Fruit fly (Drosophila melanogaster) whole organism, embryonic: ENCODE measurements around the gene hob.

Experiments
- Adf1 ChIP-seq: fragments of 200-800 bp; sonication (Bioruptor generic); IDR thresholded peaks from 2 replicates; pipeline ENCODE4 v1.3.6; 2022; ENCODE audit warnings: missing biosample characterization, missing genetic modification characterization
- CG10959 ChIP-seq: fragments of 200-800 bp; sonication (Bioruptor generic); IDR thresholded peaks from 2 replicates; pipeline ENCODE4 v1.3.6; 2022; ENCODE audit warnings: missing biosample characterization, missing genetic modification characterization
- CG12744 ChIP-seq: fragments of 200-800 bp; sonication (Bioruptor generic); optimal IDR thresholded peaks from 2 replicates; lab custom pipeline; 2016; ENCODE audit warnings: missing biosample characterization, missing genetic modification characterization
- CG13775 ChIP-seq: fragments of 200-800 bp; sonication (Bioruptor generic); optimal IDR thresholded peaks from 3 replicates; lab custom pipeline; 2017; ENCODE audit warnings: missing biosample characterization, mild to moderate bottlenecking, missing genetic modification characterization
- CG31365 ChIP-seq: fragments of 200-800 bp; sonication (Bioruptor generic); optimal IDR thresholded peaks from 2 replicates; lab custom pipeline; 2018; ENCODE audit warnings: missing biosample characterization, mild to moderate bottlenecking, missing genetic modification characterization
- CG4424 ChIP-seq: fragments of 200-800 bp; sonication (Bioruptor generic); optimal IDR thresholded peaks from 3 replicates; lab custom pipeline; 2016; ENCODE audit warnings: missing biosample characterization, missing genetic modification characterization
- CG4730 ChIP-seq: fragments of 200-800 bp; sonication (Bioruptor generic); IDR thresholded peaks from 2 replicates; pipeline ENCODE4 v1.3.6; 2022; ENCODE audit warnings: missing biosample characterization, missing genetic modification characterization
- CG4820 ChIP-seq: fragments of 200-800 bp; sonication (Bioruptor generic); optimal IDR thresholded peaks from 3 replicates; lab custom pipeline; 2016; ENCODE audit warnings: missing biosample characterization, missing genetic modification characterization
- CG4854 ChIP-seq: fragments of 200-800 bp; sonication (Bioruptor generic); optimal IDR thresholded peaks from 2 replicates; lab custom pipeline; 2016; ENCODE audit warnings: missing biosample characterization, missing genetic modification characterization, inconsistent platforms
- CG6654 ChIP-seq: fragments of 200-800 bp; sonication (Bioruptor generic); optimal IDR thresholded peaks from 2 replicates; lab custom pipeline; 2017; ENCODE audit warnings: missing biosample characterization, mild to moderate bottlenecking, missing genetic modification characterization
- CG7372 ChIP-seq: fragments of 200-800 bp; sonication (Bioruptor generic); IDR thresholded peaks from 2 replicates; pipeline ENCODE4 v1.3.6; 2022; ENCODE audit warnings: missing biosample characterization, missing genetic modification characterization
- CG7839 ChIP-seq: fragments of 200-800 bp; sonication (Bioruptor generic); optimal IDR thresholded peaks from 3 replicates; lab custom pipeline; 2018; ENCODE audit warnings: missing biosample characterization, mild to moderate bottlenecking, missing genetic modification characterization, moderate library complexity
- CG7987 ChIP-seq: fragments of 200-800 bp; sonication (Bioruptor generic); optimal IDR thresholded peaks from 2 replicates; lab custom pipeline; 2018; ENCODE audit warnings: missing biosample characterization, mild to moderate bottlenecking, missing genetic modification characterization, moderate library complexity
- CG8359 ChIP-seq: fragments of 200-800 bp; sonication (Bioruptor generic); optimal IDR thresholded peaks from 2 replicates; lab custom pipeline; 2017; ENCODE audit warnings: missing biosample characterization, mild to moderate bottlenecking, missing genetic modification characterization, borderline replicate concordance
- CG8388 ChIP-seq: fragments of 200-800 bp; sonication (Bioruptor generic); optimal IDR thresholded peaks from 2 replicates; lab custom pipeline; 2019; ENCODE audit warnings: missing biosample characterization, mild to moderate bottlenecking, missing genetic modification characterization, moderate library complexity
- CG8765 ChIP-seq: fragments of 200-800 bp; sonication (Bioruptor generic); IDR thresholded peaks from 2 replicates; pipeline ENCODE4 v1.3.6; 2022; ENCODE audit warnings: missing biosample characterization, missing genetic modification characterization
- CG9727 ChIP-seq: fragments of 200-800 bp; sonication (Bioruptor generic); optimal IDR thresholded peaks from 3 replicates; lab custom pipeline; 2017; ENCODE audit warnings: missing biosample characterization, mild to moderate bottlenecking, missing genetic modification characterization
- CG9932 ChIP-seq: fragments of 200-800 bp; sonication (Bioruptor generic); IDR thresholded peaks from 2 replicates; pipeline ENCODE4 v1.3.6; 2022; ENCODE audit warnings: missing biosample characterization, missing genetic modification characterization
- Dek ChIP-seq: fragments of 200-800 bp; sonication (Bioruptor generic); optimal IDR thresholded peaks from 3 replicates; lab custom pipeline; 2019; ENCODE audit warnings: missing biosample characterization, mild to moderate bottlenecking, missing genetic modification characterization, moderate library complexity
- Dll ChIP-seq: fragments of 200-800 bp; sonication (Bioruptor generic); IDR thresholded peaks from 4 replicates; pipeline ENCODE4 v1.3.6; 2022; ENCODE audit warnings: missing biosample characterization, missing genetic modification characterization; ENCODE audit not compliant: partially characterized antibody
- HLH3B ChIP-seq: fragments of 200-800 bp; sonication (Bioruptor generic); IDR thresholded peaks from 2 replicates; pipeline ENCODE4 v1.3.6; 2022; ENCODE audit warnings: missing biosample characterization, missing genetic modification characterization
- Hmr ChIP-seq: fragments of 200-800 bp; sonication (Bioruptor generic); optimal IDR thresholded peaks from 3 replicates; lab custom pipeline; 2017; ENCODE audit warnings: mild to moderate bottlenecking, missing biosample characterization, missing genetic modification reagents, missing genetic modification characterization
- MBD-R2 ChIP-seq: fragments of 200-800 bp; sonication (Bioruptor generic); IDR thresholded peaks from 2 replicates; pipeline ENCODE4 v1.3.6; 2022; ENCODE audit warnings: missing biosample characterization, missing genetic modification characterization
- Nf-YA ChIP-seq: fragments of 200-800 bp; sonication (Bioruptor generic); IDR thresholded peaks from 2 replicates; pipeline ENCODE4 v1.3.6; 2022; ENCODE audit warnings: missing biosample characterization, missing genetic modification characterization
- Oaz ChIP-seq: fragments of 200-800 bp; sonication (Bioruptor generic); IDR thresholded peaks from 2 replicates; pipeline ENCODE4 v1.3.6; 2022; ENCODE audit warnings: missing biosample characterization, missing genetic modification characterization
- Ravus ChIP-seq: fragments of 200-800 bp; sonication (Bioruptor generic); IDR thresholded peaks from 2 replicates; pipeline ENCODE4 v1.3.6; 2022; ENCODE audit warnings: missing biosample characterization, missing genetic modification characterization
- Sin3A ChIP-seq: fragments of >200 bp; optimal IDR thresholded peaks from 2 replicates; lab custom pipeline; 2018
- Trl ChIP-seq, 3 experiments: fragments of >200 bp in 2 of 3; fragments of 200-800 bp in 1 of 3; sonication (Bioruptor generic) in 1 of 3; optimal IDR thresholded peaks; 2 replicates in 1 of 3; 3 replicates in 2 of 3; lab custom pipeline; 2016 to 2017; ENCODE audit warnings: missing biosample characterization in 1 of 3, missing genetic modification characterization in 1 of 3
- ash1 ChIP-seq: fragments of 200-800 bp; sonication (Bioruptor generic); optimal IDR thresholded peaks from 2 replicates; lab custom pipeline; 2018; ENCODE audit warnings: missing biosample characterization, mild to moderate bottlenecking, missing genetic modification characterization
- ato ChIP-seq: fragments of 200-800 bp; sonication (Bioruptor generic); IDR thresholded peaks from 2 replicates; pipeline ENCODE4 v1.3.6; 2022; ENCODE audit warnings: missing biosample characterization, missing genetic modification characterization; ENCODE audit not compliant: partially characterized antibody
- bbx ChIP-seq: fragments of 200-800 bp; sonication (Bioruptor generic); IDR thresholded peaks from 2 replicates; pipeline ENCODE4 v1.3.6; 2022; ENCODE audit warnings: missing biosample characterization, missing genetic modification characterization; ENCODE audit not compliant: partially characterized antibody
- bcd ChIP-seq: fragments of 200-800 bp; sonication (Bioruptor generic); optimal IDR thresholded peaks from 2 replicates; lab custom pipeline; 2017; ENCODE audit warnings: missing biosample characterization, mild to moderate bottlenecking, missing genetic modification characterization
- bigmax ChIP-seq: fragments of 200-800 bp; sonication (Bioruptor generic); optimal IDR thresholded peaks from 2 replicates; lab custom pipeline; 2018; ENCODE audit warnings: missing biosample characterization, mild to moderate bottlenecking, missing genetic modification characterization
- cato ChIP-seq: fragments of 200-800 bp; sonication (Bioruptor generic); optimal IDR thresholded peaks from 2 replicates; lab custom pipeline; 2016; ENCODE audit warnings: missing biosample characterization, missing genetic modification characterization, borderline replicate concordance
- chif ChIP-seq, 2 experiments: fragments of 200-800 bp; sonication (Bioruptor generic); optimal IDR thresholded peaks; 3 replicates each; lab custom pipeline; 2016; ENCODE audit warnings: missing biosample characterization in 2 of 2, missing genetic modification characterization in 2 of 2
- corto ChIP-seq: fragments of 200-800 bp; sonication (Bioruptor generic); optimal IDR thresholded peaks from 2 replicates; lab custom pipeline; 2016; ENCODE audit warnings: missing biosample characterization, mild to moderate bottlenecking, missing genetic modification characterization, moderate library complexity
- fd3F ChIP-seq: fragments of 200-800 bp; sonication (Bioruptor generic); optimal IDR thresholded peaks from 2 replicates; lab custom pipeline; 2018; ENCODE audit warnings: missing biosample characterization, mild to moderate bottlenecking, missing genetic modification characterization, moderate library complexity
- gsb ChIP-seq: fragments of 200-800 bp; sonication (Bioruptor generic); IDR thresholded peaks from 2 replicates; pipeline ENCODE4 v1.3.6; 2022; ENCODE audit warnings: missing biosample characterization, missing genetic modification characterization
- gt ChIP-seq: fragments of 200-800 bp; sonication (Bioruptor generic); IDR thresholded peaks from 2 replicates; pipeline ENCODE4 v1.3.6; 2022; ENCODE audit warnings: missing biosample characterization, missing genetic modification characterization
- hth ChIP-seq: fragments of >200 bp; optimal IDR thresholded peaks from 2 replicates; lab custom pipeline; 2017; ENCODE audit warnings: inconsistent platforms
- lmd ChIP-seq: fragments of 200-800 bp; sonication (Bioruptor generic); IDR thresholded peaks from 2 replicates; pipeline ENCODE4 v1.3.6; 2022; ENCODE audit warnings: missing biosample characterization, missing genetic modification characterization
- nerfin-1 ChIP-seq: fragments of 200-800 bp; sonication (Bioruptor generic); optimal IDR thresholded peaks from 3 replicates; lab custom pipeline; 2019; ENCODE audit warnings: missing biosample characterization, mild to moderate bottlenecking, missing genetic modification characterization, moderate library complexity
- pho ChIP-seq: fragments of 200-800 bp; sonication (Bioruptor generic); optimal IDR thresholded peaks from 2 replicates; lab custom pipeline; 2016; ENCODE audit warnings: missing biosample characterization, missing genetic modification characterization
- phol ChIP-seq: fragments of 200-800 bp; sonication (Bioruptor generic); optimal IDR thresholded peaks from 3 replicates; lab custom pipeline; 2018; ENCODE audit warnings: missing biosample characterization, mild to moderate bottlenecking, missing genetic modification characterization, moderate library complexity
- pita ChIP-seq: fragments of 200-800 bp; sonication (Bioruptor generic); optimal IDR thresholded peaks from 2 replicates; lab custom pipeline; 2017; ENCODE audit warnings: missing biosample characterization, mild to moderate bottlenecking, missing genetic modification characterization
- pros ChIP-seq: fragments of 200-800 bp; sonication (Bioruptor generic); optimal IDR thresholded peaks from 3 replicates; lab custom pipeline; 2019; ENCODE audit warnings: missing biosample characterization, mild to moderate bottlenecking, missing genetic modification characterization, moderate library complexity
- pzg ChIP-seq: fragments of 200-800 bp; sonication (Bioruptor generic); optimal IDR thresholded peaks from 3 replicates; lab custom pipeline; 2018; ENCODE audit warnings: missing biosample characterization, mild to moderate bottlenecking, missing genetic modification characterization, moderate library complexity
- schlank ChIP-seq: fragments of 200-800 bp; sonication (Bioruptor generic); optimal IDR thresholded peaks from 2 replicates; lab custom pipeline; 2018; ENCODE audit warnings: missing biosample characterization, mild to moderate bottlenecking, missing genetic modification characterization
- toy ChIP-seq: fragments of 200-800 bp; sonication (Bioruptor generic); IDR thresholded peaks from 2 replicates; pipeline ENCODE4 v1.3.6; 2022; ENCODE audit warnings: missing biosample characterization, missing genetic modification characterization

hob gene

dm6 chr3L:3248714-3249663 is 30.3 kb upstream of the hob start (continued):
- TF ChIP-seq toy: no peak
- TF ChIP-seq MBD-R2 (GFP tag; lab: Robert Waterston, UW): no peak
- no peak for TF ChIP-seq CG8765
- TF ChIP-seq pzg: no peak
- TF ChIP-seq CG7839: peak; percentile 53
- TF ChIP-seq cato (GFP tag; lab: Kevin White, UChicago): peak; percentile 26
- no peak for TF ChIP-seq schlank (tag; lab: Kevin White, UChicago)
- peak; percentile 43 for TF ChIP-seq bcd (GFP tag; lab: Kevin White, UChicago)
- TF ChIP-seq HLH3B (GFP tag; lab: Robert Waterston, UW): no peak
- no peak for TF ChIP-seq ash1
- no peak for TF ChIP-seq CG8388 (GFP tag; lab: Kevin White, UChicago)
- peak; percentile 22 for TF ChIP-seq Adf1 (GFP tag; lab: Robert Waterston, UW)
- TF ChIP-seq Sin3A (lab: Kevin White, UChicago): no peak
- no peak for TF ChIP-seq gsb
- no peak for TF ChIP-seq ato
- peak; percentile 55 for TF ChIP-seq CG4820 (GFP tag; lab: Kevin White, UChicago)
- TF ChIP-seq Hmr (GFP tag; lab: Kevin White, UChicago): no peak
- TF ChIP-seq Dll (GFP tag; lab: Robert Waterston, UW): no peak
- TF ChIP-seq pita: no peak
- no peak for TF ChIP-seq bigmax (GFP tag; lab: Kevin White, UChicago)
- no peak for TF ChIP-seq CG31365 (tag; lab: Kevin White, UChicago)
- TF ChIP-seq CG13775 (GFP tag; lab: Kevin White, UChicago): peak; percentile 31
- TF ChIP-seq chif (GFP tag; optimal IDR thresholded peaks at IDR 0.05; lab: Kevin White, UChicago): peak; percentile 29 to 58
- TF ChIP-seq Ravus (GFP tag; lab: Robert Waterston, UW): no peak
- TF ChIP-seq CG10959 (GFP tag; lab: Robert Waterston, UW): no peak
- TF ChIP-seq Nf-YA (GFP tag; lab: Robert Waterston, UW): no peak
- no peak for TF ChIP-seq CG7372
- no peak for TF ChIP-seq CG4730 (GFP tag; lab: Robert Waterston, UW)
- peak; percentile 55 for TF ChIP-seq CG9727 (GFP tag; lab: Kevin White, UChicago)
- TF ChIP-seq CG7987 (GFP tag; lab: Kevin White, UChicago): no peak
- no peak for TF ChIP-seq Dek (tag; lab: Kevin White, UChicago)
- TF ChIP-seq CG8359 (GFP tag; lab: Kevin White, UChicago): no peak
- peak; percentile 33; the same call in 1 of the 2 replicates for TF ChIP-seq lmd (GFP tag; lab: Robert Waterston, UW)
- no peak for TF ChIP-seq CG4854
- no peak for TF ChIP-seq gt (GFP tag; lab: Robert Waterston, UW)
- TF ChIP-seq Trl (optimal IDR thresholded peaks at IDR 0.05; lab: Kevin White, UChicago): no peak
- no peak for TF ChIP-seq Trl (GFP tag; optimal IDR thresholded peaks at IDR 0.05; lab: Kevin White, UChicago)
- no peak for TF ChIP-seq fd3F (GFP tag; lab: Kevin White, UChicago)
- TF ChIP-seq CG4424: peak; percentile 36
- TF ChIP-seq corto (GFP tag; lab: Kevin White, UChicago): peak; percentile 99
- TF ChIP-seq pho (GFP tag; lab: Kevin White, UChicago): no peak
- no peak for TF ChIP-seq CG9932 (GFP tag; lab: Robert Waterston, UW)
- no peak for TF ChIP-seq Oaz (GFP tag; lab: Robert Waterston, UW)
- TF ChIP-seq nerfin-1 (tag; lab: Kevin White, UChicago): no peak
- peak; percentile 7 for TF ChIP-seq CG6654 (GFP tag; lab: Kevin White, UChicago)
- TF ChIP-seq pros (GFP tag; lab: Kevin White, UChicago): no peak
- peak; percentile 56 for TF ChIP-seq phol (tag; lab: Kevin White, UChicago)
- TF ChIP-seq hth (lab: Kevin White, UChicago): no peak
- no peak for TF ChIP-seq CG12744
- TF ChIP-seq bbx (GFP tag; lab: Robert Waterston, UW): no peak
